Worm (Caenorhabditis elegans) whole organism, young adult: ENCODE measurements around the gene vha-12.

Source experiments
- C06A6.2 ChIP-seq: fragments of 200-800 bp; sonication (Bioruptor generic); conservative IDR thresholded peaks from 2 replicates; pipeline ENCODE4 v1.3.6; 2022; ENCODE audit warnings: missing genetic modification characterization, missing compliant biosample characterization
- C17E4.6 ChIP-seq: fragments of 200-800 bp; sonication (Bioruptor generic); IDR thresholded peaks from 2 replicates; pipeline ENCODE4 v1.3.6; 2022; ENCODE audit warnings: missing genetic modification reagents, missing genetic modification characterization, missing compliant biosample characterization
- F23B12.7 ChIP-seq: sonication (generic microtip); optimal IDR thresholded peaks from 2 replicates; lab custom pipeline; 2017; ENCODE audit warnings: missing genetic modification characterization, mild to moderate bottlenecking, missing compliant biosample characterization, antibody characterized with exemption, moderate library complexity; ENCODE audit not compliant: insufficient read depth
- F33H1.4 ChIP-seq: fragments of 200-800 bp; sonication (Bioruptor generic); IDR thresholded peaks from 2 replicates; pipeline ENCODE4 v1.3.6; 2022; ENCODE audit warnings: missing genetic modification reagents, missing genetic modification characterization, missing compliant biosample characterization
- F37B4.10 ChIP-seq: fragments of 200-800 bp; sonication (Bioruptor generic); IDR thresholded peaks from 2 replicates; pipeline ENCODE4 v1.3.6; 2022; ENCODE audit warnings: missing genetic modification characterization, missing compliant biosample characterization
- F49E8.2 ChIP-seq: sonication (generic microtip); optimal IDR thresholded peaks from 3 replicates; lab custom pipeline; 2017; ENCODE audit warnings: missing genetic modification characterization, mild to moderate bottlenecking, missing compliant biosample characterization, antibody characterized with exemption, moderate library complexity; ENCODE audit not compliant: insufficient read depth
- T26A5.8 ChIP-seq: sonication (generic microtip); optimal IDR thresholded peaks from 2 replicates; lab custom pipeline; 2016; ENCODE audit warnings: missing genetic modification characterization, missing compliant biosample characterization
- Y53G8AR.9 ChIP-seq: fragments of 200-800 bp; sonication (Bioruptor generic); conservative IDR thresholded peaks from 2 replicates; pipeline ENCODE4 v1.3.6; 2022; ENCODE audit warnings: missing genetic modification reagents, missing genetic modification characterization, missing compliant biosample characterization
- Y79H2A.3 ChIP-seq: fragments of 200-800 bp; sonication (Bioruptor generic); conservative IDR thresholded peaks from 2 replicates; pipeline ENCODE4 v1.3.6; 2022; ENCODE audit warnings: missing genetic modification reagents, missing genetic modification characterization, missing compliant biosample characterization
- aptf-2 ChIP-seq: fragments of 200-800 bp; sonication (Bioruptor generic); conservative IDR thresholded peaks from 2 replicates; pipeline ENCODE4 v1.3.6; 2022; ENCODE audit warnings: missing genetic modification reagents, missing genetic modification characterization, missing compliant biosample characterization
- aptf-3 ChIP-seq: fragments of 200-800 bp; sonication (Bioruptor generic); IDR thresholded peaks from 2 replicates; pipeline ENCODE4 v1.3.6; 2022; ENCODE audit warnings: missing genetic modification characterization, missing compliant biosample characterization
- attf-5 ChIP-seq: fragments of 200-800 bp; sonication (Bioruptor generic); optimal IDR thresholded peaks from 2 replicates; lab custom pipeline; 2018; ENCODE audit warnings: mild to moderate bottlenecking, missing genetic modification characterization, missing compliant biosample characterization
- bed-1 ChIP-seq: fragments of 200-800 bp; sonication (Bioruptor generic); IDR thresholded peaks from 2 replicates; pipeline ENCODE4 v1.3.6; 2022; ENCODE audit warnings: missing genetic modification reagents, missing genetic modification characterization, missing compliant biosample characterization
- bed-2 ChIP-seq: fragments of 200-800 bp; sonication (Bioruptor generic); IDR thresholded peaks from 2 replicates; pipeline ENCODE4 v1.3.6; 2022; ENCODE audit warnings: missing genetic modification reagents, missing genetic modification characterization, missing compliant biosample characterization
- cebp-1 ChIP-seq, 2 experiments: fragments of 200-800 bp in 1 of 2; sonication (Bioruptor generic) in 1 of 2; sonication (generic microtip) in 1 of 2; IDR thresholded peaks in 1 of 2; optimal IDR thresholded peaks in 1 of 2; 2 replicates each; pipeline versions ENCODE4 v1.3.6 to Lab custom; 2017 to 2022; ENCODE audit warnings: missing compliant biosample characterization in 2 of 2, missing genetic modification characterization in 2 of 2, mild to moderate bottlenecking in 1 of 2, missing genetic modification reagents in 1 of 2, moderate library complexity in 1 of 2
- ceh-100 ChIP-seq: fragments of 200-800 bp; sonication (Bioruptor generic); IDR thresholded peaks from 2 replicates; pipeline ENCODE4 v1.3.6; 2022; ENCODE audit warnings: missing genetic modification reagents, missing genetic modification characterization, missing compliant biosample characterization
- ceh-27 ChIP-seq: fragments of 200-800 bp; sonication (Bioruptor generic); optimal IDR thresholded peaks from 2 replicates; lab custom pipeline; 2018; ENCODE audit warnings: mild to moderate bottlenecking, missing genetic modification characterization, moderate library complexity, missing compliant biosample characterization
- ceh-58 ChIP-seq: fragments of 200-800 bp; sonication (Bioruptor generic); IDR thresholded peaks from 2 replicates; pipeline ENCODE4 v1.3.6; 2022; ENCODE audit warnings: missing genetic modification characterization, missing compliant biosample characterization
- die-1 ChIP-seq: sonication (generic microtip); optimal IDR thresholded peaks from 2 replicates; lab custom pipeline; 2016; ENCODE audit warnings: missing genotype, mild to moderate bottlenecking, missing genetic modification characterization, missing compliant biosample characterization
- egrh-3 ChIP-seq: fragments of 200-800 bp; sonication (Bioruptor generic); IDR thresholded peaks from 2 replicates; pipeline ENCODE4 v1.3.6; 2022; ENCODE audit warnings: missing genetic modification reagents, missing genetic modification characterization, missing compliant biosample characterization
- fkh-3 ChIP-seq: sonication (generic microtip); optimal IDR thresholded peaks from 2 replicates; lab custom pipeline; 2016; ENCODE audit warnings: mild to moderate bottlenecking, missing genetic modification characterization, missing compliant biosample characterization
- him-1 ChIP-seq: sonication (generic microtip); optimal IDR thresholded peaks from 2 replicates; lab custom pipeline; 2016; ENCODE audit warnings: missing genotype, missing genetic modification reagents, missing genetic modification characterization, missing compliant biosample characterization
- hlh-12 ChIP-seq: sonication (generic microtip); optimal IDR thresholded peaks from 2 replicates; lab custom pipeline; 2016; ENCODE audit warnings: missing genetic modification characterization, missing compliant biosample characterization
- hlh-26 ChIP-seq: fragments of 200-800 bp; sonication (Bioruptor generic); conservative IDR thresholded peaks from 2 replicates; pipeline ENCODE4 v1.3.6; 2022; ENCODE audit warnings: missing genetic modification reagents, missing genetic modification characterization, missing compliant biosample characterization
- lir-1 ChIP-seq: fragments of 200-800 bp; sonication (Bioruptor generic); conservative IDR thresholded peaks from 2 replicates; pipeline ENCODE4 v1.3.6; 2022; ENCODE audit warnings: missing genetic modification reagents, missing genetic modification characterization, missing compliant biosample characterization
- madf-10 ChIP-seq: sonication (generic microtip); optimal IDR thresholded peaks from 2 replicates; lab custom pipeline; 2016; ENCODE audit warnings: mild to moderate bottlenecking, missing genetic modification characterization, missing compliant biosample characterization
- madf-3 ChIP-seq: fragments of 200-800 bp; sonication (Bioruptor generic); IDR thresholded peaks from 2 replicates; pipeline ENCODE4 v1.3.6; 2022; ENCODE audit warnings: missing genetic modification reagents, missing genetic modification characterization, missing compliant biosample characterization
- madf-6 ChIP-seq: fragments of 200-800 bp; sonication (Bioruptor generic); IDR thresholded peaks from 2 replicates; pipeline ENCODE4 v1.3.6; 2022; ENCODE audit warnings: missing genetic modification reagents, missing genetic modification characterization, missing compliant biosample characterization
- mes-4 ChIP-seq: sonication (generic microtip); optimal IDR thresholded peaks from 2 replicates; lab custom pipeline; 2016; ENCODE audit warnings: missing genotype, missing genetic modification characterization, missing compliant biosample characterization
- nfya-1 ChIP-seq: sonication (generic microtip); optimal IDR thresholded peaks from 2 replicates; lab custom pipeline; 2017; ENCODE audit warnings: antibody characterized with exemption, missing compliant biosample characterization, missing genetic modification characterization, borderline replicate concordance; ENCODE audit not compliant: insufficient read depth
- nfya-2 ChIP-seq: fragments of 200-800 bp; sonication (Bioruptor generic); IDR thresholded peaks from 2 replicates; pipeline ENCODE4 v1.3.6; 2022; ENCODE audit warnings: missing genetic modification reagents, missing genetic modification characterization, missing compliant biosample characterization
- nfyb-1 ChIP-seq: fragments of 200-800 bp; sonication (Bioruptor generic); IDR thresholded peaks from 2 replicates; pipeline ENCODE4 v1.3.6; 2022; ENCODE audit warnings: missing genetic modification reagents, missing genetic modification characterization, missing compliant biosample characterization
- nhr-179 ChIP-seq: sonication (generic microtip); optimal IDR thresholded peaks from 2 replicates; lab custom pipeline; 2016; ENCODE audit warnings: mild to moderate bottlenecking, missing genetic modification characterization, missing compliant biosample characterization
- nhr-27 ChIP-seq: fragments of 200-800 bp; sonication (Bioruptor generic); optimal IDR thresholded peaks from 2 replicates; lab custom pipeline; 2018; ENCODE audit warnings: mild to moderate bottlenecking, missing genetic modification characterization, moderate library complexity, missing compliant biosample characterization
- repo-1 ChIP-seq: sonication (generic microtip); optimal IDR thresholded peaks from 2 replicates; lab custom pipeline; 2017; ENCODE audit warnings: mild to moderate bottlenecking, missing genetic modification characterization, missing compliant biosample characterization
- rpc-1 ChIP-seq, 2 experiments: fragments of 150-350 bp in 1 of 2; sonication (generic microtip) in 1 of 2; optimal IDR thresholded peaks; 2 replicates each; lab custom pipeline; 2014 to 2018; ENCODE audit warnings: missing biosample characterization in 1 of 2, missing genetic modification characterization in 1 of 2, missing genetic modification reagents in 1 of 2, missing genotype in 1 of 2
- snpc-1.3 ChIP-seq: sonication (generic microtip); optimal IDR thresholded peaks from 2 replicates; lab custom pipeline; 2017; ENCODE audit warnings: missing genetic modification characterization, mild to moderate bottlenecking, missing compliant biosample characterization, antibody characterized with exemption, moderate library complexity, missing genotype, missing genetic modification reagents; ENCODE audit not compliant: insufficient read depth
- snpc-4 ChIP-seq, 5 experiments: fragments of 150-350 bp in 1 of 5; sonication (generic microtip) in 4 of 5; optimal IDR thresholded peaks; 2 replicates each; lab custom pipeline; 2014 to 2018; ENCODE audit warnings: missing genetic modification characterization in 5 of 5, missing biosample characterization in 3 of 5, antibody characterized with exemption in 2 of 5, mild to moderate bottlenecking in 2 of 5, missing compliant biosample characterization in 2 of 5, missing genotype in 2 of 5, moderate library complexity in 2 of 5, missing genetic modification reagents in 1 of 5
- tbp1 ChIP-seq: fragments of 200-800 bp; sonication (Bioruptor generic); optimal IDR thresholded peaks from 2 replicates; lab custom pipeline; 2018; ENCODE audit warnings: mild to moderate bottlenecking, missing genetic modification characterization, missing compliant biosample characterization
- unc-130 ChIP-seq: sonication (generic microtip); optimal IDR thresholded peaks from 2 replicates; lab custom pipeline; 2016; ENCODE audit warnings: missing genetic modification reagents, missing genetic modification characterization, missing compliant biosample characterization
- zfh-2 ChIP-seq: fragments of 200-800 bp; sonication (Bioruptor generic); conservative IDR thresholded peaks from 2 replicates; pipeline ENCODE4 v1.3.6; 2022; ENCODE audit warnings: missing genetic modification reagents, missing genetic modification characterization, missing compliant biosample characterization
- ztf-18 ChIP-seq: sonication (generic microtip); optimal IDR thresholded peaks from 2 replicates; lab custom pipeline; 2016; ENCODE audit warnings: missing genotype, mild to moderate bottlenecking, missing genetic modification characterization, missing compliant biosample characterization
- ztf-22 ChIP-seq: fragments of 200-800 bp; sonication (Bioruptor generic); optimal IDR thresholded peaks from 2 replicates; lab custom pipeline; 2018; ENCODE audit warnings: mild to moderate bottlenecking, missing genetic modification characterization, moderate library complexity, missing compliant biosample characterization
- ztf-26 ChIP-seq: sonication (generic microtip); optimal IDR thresholded peaks from 2 replicates; lab custom pipeline; 2017; ENCODE audit warnings: missing genetic modification characterization, missing compliant biosample characterization
- ztf-6 ChIP-seq: fragments of 200-800 bp; sonication (Bioruptor generic); IDR thresholded peaks from 2 replicates; pipeline ENCODE4 v1.3.6; 2022; ENCODE audit warnings: missing genetic modification reagents, missing genetic modification characterization, missing compliant biosample characterization

The vha-12 gene

ce11 chrX:4145051-4145826 lies 45.7 kb upstream of the vha-12 start (continued):
- TF ChIP-seq madf-6 (GFP tag; lab: Robert Waterston, UW) (peak; percentile 21; the same call in 1 of the 2 replicates), aptf-2 (GFP tag; lab: Robert Waterston, UW) (no peak), ceh-100 (GFP tag; lab: Robert Waterston, UW) (no peak), ceh-58 (GFP tag; lab: Robert Waterston, UW) (no peak), snpc-1.3 (no peak), T26A5.8 (tag; lab: Kevin White, UChicago) (no peak), hlh-26 (no peak), F23B12.7 (tag; lab: Kevin White, UChicago) (peak; percentile 38), ztf-18 (no peak), nfyb-1 (GFP tag; lab: Robert Waterston, UW) (peak; percentile 51), F37B4.10 (GFP tag; lab: Robert Waterston, UW) (peak; percentile 74; the same call in 1 of the 2 replicates), C06A6.2 (GFP tag; lab: Robert Waterston, UW) (peak; percentile 58), Y53G8AR.9 (GFP tag; lab: Robert Waterston, UW) (no peak), ztf-22 (GFP tag; lab: Kevin White, UChicago) (no peak), him-1 (tag; lab: Kevin White, UChicago) (no peak), nfya-2 (no peak), C17E4.6 (GFP tag; lab: Robert Waterston, UW) (no peak), ztf-26 (peak; percentile 43), unc-130 (no peak), aptf-3 (0 out of 2 replicates have a peak, but pooled peaks have one; percentile 13), madf-10 (no peak), tbp1 (GFP tag; lab: Kevin White, UChicago) (peak; percentile 29), F49E8.2 (tag; lab: Kevin White, UChicago) (no peak), cebp-1 (GFP tag; IDR thresholded peaks at IDR 0.05; lab: Robert Waterston, UW) (no peak), cebp-1 (tag; optimal IDR thresholded peaks at IDR 0.05; lab: Kevin White, UChicago) (peak; percentile 76), fkh-3 (tag; lab: Kevin White, UChicago) (no peak), lir-1 (GFP tag; lab: Robert Waterston, UW) (peak; percentile 22; the same call in 1 of the 2 replicates), die-1 (no peak), ceh-27 (no peak), repo-1 (no peak), egrh-3 (no peak), madf-3 (GFP tag; lab: Robert Waterston, UW) (no peak), nhr-27 (tag; lab: Kevin White, UChicago) (no peak), hlh-12 (tag; lab: Kevin White, UChicago) (no peak), snpc-4 (GFP tag; optimal IDR thresholded peaks at IDR 0.05; lab: Kevin White, UChicago) (no peak), snpc-4 (tag; optimal IDR thresholded peaks at IDR 0.05; lab: Kevin White, UChicago) (no peak), mes-4 (tag; lab: Kevin White, UChicago) (no peak), bed-2 (no peak), Y79H2A.3 (no peak), zfh-2 (GFP tag; lab: Robert Waterston, UW) (peak; percentile 74), nhr-179 (tag; lab: Kevin White, UChicago) (no peak), rpc-1 (optimal IDR thresholded peaks at IDR 0.05; lab: Kevin White, UChicago) (no peak), rpc-1 (tag; optimal IDR thresholded peaks at IDR 0.05; lab: Kevin White, UChicago) (no peak), nfya-1 (tag; lab: Kevin White, UChicago) (no peak), bed-1 (no peak), ztf-6 (GFP tag; lab: Robert Waterston, UW) (0 out of 2 replicates have a peak, but pooled peaks have one; percentile 12), attf-5 (GFP tag; lab: Kevin White, UChicago) (no peak), F33H1.4 (GFP tag; lab: Robert Waterston, UW) (no peak)
